Fruit fly (Drosophila melanogaster) whole organism, embryonic: ENCODE measurements around the gene CG18765.

Experiments
- Adf1 ChIP-seq: fragments of 200-800 bp; sonication (Bioruptor generic); IDR thresholded peaks from 2 replicates; pipeline ENCODE4 v1.3.6; 2022; ENCODE audit warnings: missing biosample characterization, missing genetic modification characterization
- B-H1 ChIP-seq: fragments of 200-800 bp; sonication (Bioruptor generic); IDR thresholded peaks from 3 replicates; pipeline ENCODE4 v1.3.6; 2022; ENCODE audit warnings: missing biosample characterization, missing genetic modification characterization
- CG11398 ChIP-seq: fragments of 200-800 bp; sonication (Bioruptor generic); optimal IDR thresholded peaks from 2 replicates; lab custom pipeline; 2016; ENCODE audit warnings: missing biosample characterization, missing genetic modification characterization
- CG14050 ChIP-seq: fragments of 200-800 bp; sonication (Bioruptor generic); IDR thresholded peaks from 3 replicates; pipeline ENCODE4 v1.3.6; 2022; ENCODE audit warnings: missing biosample characterization, missing genetic modification characterization
- CG16779 ChIP-seq: fragments of 200-800 bp; sonication (Bioruptor generic); IDR thresholded peaks from 2 replicates; pipeline ENCODE4 v1.3.6; 2022; ENCODE audit warnings: missing biosample characterization, missing genetic modification characterization
- CG31388 ChIP-seq: fragments of 200-800 bp; sonication (Bioruptor generic); optimal IDR thresholded peaks from 2 replicates; lab custom pipeline; 2016; ENCODE audit warnings: missing biosample characterization, missing genetic modification characterization
- CG32772 ChIP-seq: fragments of 200-800 bp; sonication (Bioruptor generic); IDR thresholded peaks from 2 replicates; pipeline ENCODE4 v1.3.6; 2022; ENCODE audit warnings: missing biosample characterization, missing genetic modification characterization
- CG6654 ChIP-seq: fragments of 200-800 bp; sonication (Bioruptor generic); optimal IDR thresholded peaks from 2 replicates; lab custom pipeline; 2017; ENCODE audit warnings: missing biosample characterization, mild to moderate bottlenecking, missing genetic modification characterization
- CG7987 ChIP-seq: fragments of 200-800 bp; sonication (Bioruptor generic); optimal IDR thresholded peaks from 2 replicates; lab custom pipeline; 2018; ENCODE audit warnings: missing biosample characterization, mild to moderate bottlenecking, missing genetic modification characterization, moderate library complexity
- CG8359 ChIP-seq: fragments of 200-800 bp; sonication (Bioruptor generic); optimal IDR thresholded peaks from 2 replicates; lab custom pipeline; 2017; ENCODE audit warnings: missing biosample characterization, mild to moderate bottlenecking, missing genetic modification characterization, borderline replicate concordance
- CG9609 ChIP-seq: fragments of 200-800 bp; sonication (Bioruptor generic); optimal IDR thresholded peaks from 3 replicates; lab custom pipeline; 2016; ENCODE audit warnings: missing biosample characterization, missing genetic modification characterization
- CG9727 ChIP-seq: fragments of 200-800 bp; sonication (Bioruptor generic); optimal IDR thresholded peaks from 3 replicates; lab custom pipeline; 2017; ENCODE audit warnings: missing biosample characterization, mild to moderate bottlenecking, missing genetic modification characterization
- CG9876 ChIP-seq: fragments of 200-800 bp; sonication (Bioruptor generic); optimal IDR thresholded peaks from 2 replicates; lab custom pipeline; 2016; ENCODE audit warnings: missing biosample characterization, missing genetic modification characterization
- Doc3 ChIP-seq: fragments of 200-800 bp; sonication (Bioruptor generic); IDR thresholded peaks from 3 replicates; pipeline ENCODE4 v1.3.6; 2022; ENCODE audit warnings: missing biosample characterization, missing genetic modification characterization; ENCODE audit not compliant: partially characterized antibody
- E2f2 ChIP-seq: fragments of 200-800 bp; sonication (Bioruptor generic); IDR thresholded peaks from 2 replicates; pipeline ENCODE4 v1.3.6; 2022; ENCODE audit warnings: missing biosample characterization, missing genetic modification characterization
- HHEX ChIP-seq: fragments of 200-800 bp; sonication (Bioruptor generic); optimal IDR thresholded peaks from 3 replicates; lab custom pipeline; 2017; ENCODE audit warnings: missing biosample characterization, mild to moderate bottlenecking, missing genetic modification characterization, missing genetic modification reagents
- HmgZ ChIP-seq: fragments of 200-800 bp; sonication (Bioruptor generic); optimal IDR thresholded peaks from 2 replicates; lab custom pipeline; 2018; ENCODE audit warnings: missing biosample characterization, mild to moderate bottlenecking, missing genetic modification characterization
- Hmr ChIP-seq: fragments of 200-800 bp; sonication (Bioruptor generic); optimal IDR thresholded peaks from 3 replicates; lab custom pipeline; 2017; ENCODE audit warnings: mild to moderate bottlenecking, missing biosample characterization, missing genetic modification reagents, missing genetic modification characterization
- Lpt ChIP-seq: fragments of >200 bp; optimal IDR thresholded peaks from 2 replicates; lab custom pipeline; 2018; ENCODE audit warnings: missing biosample characterization, missing genetic modification characterization
- Mad ChIP-seq: fragments of 200-800 bp; sonication (Bioruptor generic); optimal IDR thresholded peaks from 2 replicates; lab custom pipeline; 2016; ENCODE audit warnings: missing biosample characterization, missing genetic modification characterization
- NC2α ChIP-seq: fragments of 200-800 bp; sonication (Bioruptor generic); optimal IDR thresholded peaks from 2 replicates; lab custom pipeline; 2016; ENCODE audit warnings: missing biosample characterization, missing genetic modification characterization
- NK7.1 ChIP-seq: fragments of 200-800 bp; sonication (Bioruptor generic); optimal IDR thresholded peaks from 3 replicates; lab custom pipeline; 2016; ENCODE audit warnings: missing biosample characterization, missing genetic modification characterization
- Nf-YC ChIP-seq: fragments of 200-800 bp; optimal IDR thresholded peaks from 3 replicates; lab custom pipeline; 2019; ENCODE audit warnings: missing biosample characterization, mild to moderate bottlenecking, missing genetic modification characterization, moderate library complexity
- Oli ChIP-seq: fragments of 200-800 bp; sonication (Bioruptor generic); optimal IDR thresholded peaks from 2 replicates; lab custom pipeline; 2018; ENCODE audit warnings: missing biosample characterization, mild to moderate bottlenecking, missing genetic modification characterization, moderate library complexity
- Rx ChIP-seq: fragments of 200-800 bp; sonication (Bioruptor generic); IDR thresholded peaks from 2 replicates; pipeline ENCODE4 v1.3.6; 2022; ENCODE audit warnings: missing biosample characterization, missing genetic modification characterization
- Six4 ChIP-seq: fragments of 200-800 bp; sonication (Bioruptor generic); optimal IDR thresholded peaks from 2 replicates; lab custom pipeline; 2016; ENCODE audit warnings: missing biosample characterization, missing genetic modification characterization
- Ssrp ChIP-seq: fragments of 200-800 bp; sonication (Bioruptor generic); optimal IDR thresholded peaks from 2 replicates; lab custom pipeline; 2018; ENCODE audit warnings: missing biosample characterization, mild to moderate bottlenecking, missing genetic modification characterization, moderate library complexity
- Tbp ChIP-seq: fragments of >200 bp; optimal IDR thresholded peaks from 2 replicates; lab custom pipeline; 2018; ENCODE audit warnings: missing biosample characterization, missing genetic modification characterization
- Xrp1 ChIP-seq: fragments of 200-800 bp; sonication (Bioruptor generic); IDR thresholded peaks from 2 replicates; pipeline ENCODE4 v1.3.6; 2022; ENCODE audit warnings: missing biosample characterization, missing genetic modification characterization
- bsh ChIP-seq, 2 experiments: fragments of 200-800 bp; sonication (Bioruptor generic); optimal IDR thresholded peaks; 2 replicates each; lab custom pipeline; 2017 to 2018; ENCODE audit warnings: mild to moderate bottlenecking in 2 of 2, missing biosample characterization in 2 of 2, missing genetic modification characterization in 2 of 2, moderate library complexity in 1 of 2
- corto ChIP-seq: fragments of 200-800 bp; sonication (Bioruptor generic); optimal IDR thresholded peaks from 2 replicates; lab custom pipeline; 2016; ENCODE audit warnings: missing biosample characterization, mild to moderate bottlenecking, missing genetic modification characterization, moderate library complexity
- crc ChIP-seq: fragments of 200-800 bp; sonication (Bioruptor generic); optimal IDR thresholded peaks from 2 replicates; lab custom pipeline; 2016; ENCODE audit warnings: missing biosample characterization, missing genetic modification characterization
- croc ChIP-seq: fragments of 200-800 bp; sonication (Bioruptor generic); conservative IDR thresholded peaks from 3 replicates; pipeline ENCODE4 v1.3.6; 2022; ENCODE audit warnings: missing biosample characterization, missing genetic modification characterization
- crp ChIP-seq, 2 experiments: fragments of 200-800 bp; sonication (Bioruptor generic); optimal IDR thresholded peaks; 2 replicates in 1 of 2; 3 replicates in 1 of 2; lab custom pipeline; 2017; ENCODE audit warnings: missing biosample characterization in 2 of 2, missing genetic modification characterization in 2 of 2, mild to moderate bottlenecking in 1 of 2, moderate library complexity in 1 of 2
- cwo ChIP-seq: fragments of 200-800 bp; sonication (Bioruptor generic); optimal IDR thresholded peaks from 3 replicates; lab custom pipeline; 2017; ENCODE audit warnings: missing biosample characterization, missing genetic modification characterization, mild to moderate bottlenecking, moderate library complexity, missing genetic modification reagents
- dimm ChIP-seq: fragments of 200-800 bp; sonication (Bioruptor generic); IDR thresholded peaks from 2 replicates; pipeline ENCODE4 v1.3.6; 2022; ENCODE audit warnings: missing biosample characterization, missing genetic modification characterization
- eve ChIP-seq, 2 experiments: fragments of >200 bp; optimal IDR thresholded peaks; 2 replicates each; lab custom pipeline; 2017; ENCODE audit warnings: missing biosample characterization in 2 of 2, missing genetic modification characterization in 2 of 2
- fru ChIP-seq: fragments of >200 bp; optimal IDR thresholded peaks from 2 replicates; lab custom pipeline; 2017
- hb ChIP-seq: fragments of 200-800 bp; sonication (Bioruptor generic); IDR thresholded peaks from 3 replicates; pipeline ENCODE4 v1.3.6; 2022; ENCODE audit warnings: missing biosample characterization, missing genetic modification characterization; ENCODE audit not compliant: partially characterized antibody
- hth ChIP-seq: fragments of >200 bp; optimal IDR thresholded peaks from 2 replicates; lab custom pipeline; 2017; ENCODE audit warnings: inconsistent platforms
- insv ChIP-seq, 2 experiments: fragments of 200-800 bp; sonication (Bioruptor generic); optimal IDR thresholded peaks; 3 replicates each; lab custom pipeline; 2016 to 2018; ENCODE audit warnings: missing biosample characterization in 2 of 2, missing genetic modification characterization in 2 of 2
- kah ChIP-seq: fragments of 200-800 bp; sonication (Bioruptor generic); optimal IDR thresholded peaks from 2 replicates; lab custom pipeline; 2018; ENCODE audit warnings: missing biosample characterization, mild to moderate bottlenecking, missing genetic modification characterization
- sens ChIP-seq: fragments of 200-800 bp; sonication (Bioruptor generic); peaks from one replicate; lab custom pipeline; 2016; ENCODE audit warnings: missing biosample characterization, missing genetic modification characterization
- sisA ChIP-seq: fragments of 200-800 bp; sonication (Bioruptor generic); IDR thresholded peaks from 2 replicates; pipeline ENCODE4 v1.3.6; 2022; ENCODE audit warnings: missing biosample characterization, missing genetic modification characterization
- tap ChIP-seq: fragments of 200-800 bp; optimal IDR thresholded peaks from 3 replicates; lab custom pipeline; 2019; ENCODE audit warnings: missing biosample characterization, mild to moderate bottlenecking, missing genetic modification characterization, moderate library complexity
- toy ChIP-seq: fragments of 200-800 bp; sonication (Bioruptor generic); IDR thresholded peaks from 2 replicates; pipeline ENCODE4 v1.3.6; 2022; ENCODE audit warnings: missing biosample characterization, missing genetic modification characterization
- tup ChIP-seq: fragments of 200-800 bp; sonication (Bioruptor generic); optimal IDR thresholded peaks from 2 replicates; lab custom pipeline; 2016; ENCODE audit warnings: missing biosample characterization, mild to moderate bottlenecking, missing genetic modification characterization, moderate library complexity
- unc-4 ChIP-seq: fragments of 200-800 bp; sonication (Bioruptor generic); IDR thresholded peaks from 2 replicates; pipeline ENCODE4 v1.3.6; 2022; ENCODE audit warnings: missing biosample characterization, missing genetic modification characterization; ENCODE audit not compliant: partially characterized antibody
- usp ChIP-seq: fragments of >200 bp; optimal IDR thresholded peaks from 2 replicates; lab custom pipeline; 2017; ENCODE audit warnings: missing biosample characterization, missing genetic modification characterization
- z ChIP-seq: fragments of 200-800 bp; sonication (Bioruptor generic); IDR thresholded peaks from 3 replicates; pipeline ENCODE4 v1.3.6; 2022; ENCODE audit warnings: missing biosample characterization, missing genetic modification characterization
- zen2 ChIP-seq: fragments of 200-800 bp; sonication (Bioruptor generic); IDR thresholded peaks from 3 replicates; pipeline ENCODE4 v1.3.6; 2022; ENCODE audit warnings: missing biosample characterization, missing genetic modification characterization; ENCODE audit not compliant: partially characterized antibody
- zf30C ChIP-seq: fragments of 200-800 bp; sonication (Bioruptor generic); optimal IDR thresholded peaks from 3 replicates; lab custom pipeline; 2018; ENCODE audit warnings: missing biosample characterization, mild to moderate bottlenecking, missing genetic modification characterization

The CG18765 gene

dm6 chr3R:11649449-11649848 lies 42.1 kb downstream of the CG18765 start (continued):
- TF ChIP-seq crc (GFP tag; lab: Kevin White, UChicago) (peak; percentile 97), CG6654 (GFP tag; lab: Kevin White, UChicago) (peak; percentile 69), zen2 (GFP tag; lab: Robert Waterston, UW) (no peak), Nf-YC (tag; lab: Kevin White, UChicago) (peak; percentile 88), hth (lab: Kevin White, UChicago) (no peak), HmgZ (tag; lab: Kevin White, UChicago) (peak; percentile 97), Lpt (GFP tag; lab: Kevin White, UChicago) (no peak), Doc3 (GFP tag; lab: Robert Waterston, UW) (no peak), dimm (GFP tag; lab: Robert Waterston, UW) (peak; percentile 93), CG9609 (GFP tag; lab: Kevin White, UChicago) (peak; percentile 96), Mad (peak; percentile 94), tup (peak; percentile 93), corto (GFP tag; lab: Kevin White, UChicago) (no peak), cwo (GFP tag; lab: Kevin White, UChicago) (peak; percentile 91), crp (GFP tag; optimal IDR thresholded peaks at IDR 0.05; lab: Kevin White, UChicago) (peak in 1 of 2 experiments; percentile 55), bsh (GFP tag; optimal IDR thresholded peaks at IDR 0.05; lab: Kevin White, UChicago) (peak in 1 of 2 experiments; percentile 87), Ssrp (tag; lab: Kevin White, UChicago) (peak; percentile 89), Rx (GFP tag; lab: Robert Waterston, UW) (peak; percentile 97), Six4 (GFP tag; lab: Kevin White, UChicago) (peak; percentile 92), unc-4 (GFP tag; lab: Robert Waterston, UW) (no peak), NK7.1 (GFP tag; lab: Kevin White, UChicago) (peak; percentile 93), CG32772 (peak; percentile 95), z (peak; percentile 53; the same call in 1 of the 3 replicates), CG8359 (GFP tag; lab: Kevin White, UChicago) (peak; percentile 62), Hmr (peak; percentile 96), CG7987 (peak; percentile 87), HHEX (GFP tag; lab: Kevin White, UChicago) (peak; percentile 94), Xrp1 (peak; percentile 95), usp (GFP tag; lab: Kevin White, UChicago) (no peak), Oli (peak; percentile 95), eve (GFP tag; optimal IDR thresholded peaks at IDR 0.05; lab: Kevin White, UChicago) (peak in 1 of 2 experiments; percentile 98), toy (GFP tag; lab: Robert Waterston, UW) (peak; percentile 94), hb (GFP tag; lab: Robert Waterston, UW) (no peak), E2f2 (GFP tag; lab: Robert Waterston, UW) (peak; percentile 80), CG31388 (GFP tag; lab: Kevin White, UChicago) (peak; percentile 94), CG11398 (GFP tag; lab: Kevin White, UChicago) (peak; percentile 95), Adf1 (peak; percentile 66; the same call in 1 of the 2 replicates), sens (GFP tag; lab: Kevin White, UChicago) (peak; percentile 99), insv (GFP tag; optimal IDR thresholded peaks at IDR 0.05; lab: Kevin White, UChicago) (no peak), sisA (GFP tag; lab: Robert Waterston, UW) (peak; percentile 98), CG9727 (GFP tag; lab: Kevin White, UChicago) (peak; percentile 89), croc (GFP tag; lab: Robert Waterston, UW) (peak; percentile 82), Tbp (GFP tag; lab: Kevin White, UChicago) (no peak), tap (tag; lab: Kevin White, UChicago) (peak; percentile 93), B-H1 (peak; percentile 95), CG16779 (GFP tag; lab: Robert Waterston, UW) (peak; percentile 98), fru (lab: Kevin White, UChicago) (no peak), CG14050 (GFP tag; lab: Robert Waterston, UW) (peak; percentile 96), kah (GFP tag; lab: Kevin White, UChicago) (peak; percentile 74), CG9876 (GFP tag; lab: Kevin White, UChicago) (peak; percentile 95), NC2α (GFP tag; lab: Kevin White, UChicago) (peak; percentile 92), zf30C (no peak)
